Worm (Caenorhabditis elegans): Measurements from ENCODE around the gene T26A5.6.

ce11 chrIII:6439854-6440253 is 10.6 kb downstream of the T26A5.6 start:
- no peak for TF ChIP-seq him-1 (tag; optimal IDR thresholded peaks at IDR 0.05)
- TF ChIP-seq dao-5 (tag; optimal IDR thresholded peaks at IDR 0.05) = no peak
- no peak for TF ChIP-seq W03F9.2 (tag; optimal IDR thresholded peaks at IDR 0.05)
